Fruit fly (Drosophila melanogaster) whole organism, adult: ENCODE results near the gene CG12481.

ENCODE experiments used
- CG11617 ChIP-seq: fragments of 200-800 bp; sonication (Bioruptor generic); optimal IDR thresholded peaks from 2 replicates; lab custom pipeline; 2017; ENCODE audit warnings: mild to moderate bottlenecking, missing biosample characterization, missing genetic modification reagents, missing genetic modification characterization
- CG12768 ChIP-seq: fragments of 200-800 bp; sonication (Bioruptor generic); optimal IDR thresholded peaks from 2 replicates; lab custom pipeline; 2017; ENCODE audit warnings: missing biosample characterization, missing genetic modification characterization, mild to moderate bottlenecking, moderate library complexity, missing genetic modification reagents
- CG14711 ChIP-seq: fragments of 200-800 bp; sonication (Bioruptor generic); optimal IDR thresholded peaks from 2 replicates; lab custom pipeline; 2018; ENCODE audit warnings: missing biosample characterization, mild to moderate bottlenecking, missing genetic modification characterization, moderate library complexity
- CG33017 ChIP-seq: fragments of 200-800 bp; sonication (Bioruptor generic); optimal IDR thresholded peaks from 2 replicates; lab custom pipeline; 2018; ENCODE audit warnings: missing biosample characterization, mild to moderate bottlenecking, missing genetic modification characterization, moderate library complexity
- CG5204 ChIP-seq: fragments of 200-800 bp; sonication (Bioruptor generic); optimal IDR thresholded peaks from 2 replicates; lab custom pipeline; 2016; ENCODE audit warnings: missing biosample characterization, missing genetic modification characterization
- CG7101 ChIP-seq: fragments of 200-800 bp; sonication (Bioruptor generic); optimal IDR thresholded peaks from 2 replicates; lab custom pipeline; 2018; ENCODE audit warnings: missing biosample characterization, mild to moderate bottlenecking, missing genetic modification characterization, moderate library complexity
- Clk ChIP-seq: fragments of 200-800 bp; sonication (Bioruptor generic); optimal IDR thresholded peaks from 2 replicates; lab custom pipeline; 2017; ENCODE audit warnings: missing biosample characterization, missing genetic modification characterization
- Crg-1 ChIP-seq: fragments of 200-800 bp; sonication (Bioruptor generic); optimal IDR thresholded peaks from 2 replicates; lab custom pipeline; 2016; ENCODE audit warnings: missing biosample characterization, missing genetic modification characterization
- Hr96 ChIP-seq: fragments of 200-800 bp; sonication (Bioruptor generic); optimal IDR thresholded peaks from 2 replicates; lab custom pipeline; 2016; ENCODE audit warnings: missing biosample characterization, missing genetic modification characterization
- cic ChIP-seq: fragments of 200-800 bp; sonication (Bioruptor generic); optimal IDR thresholded peaks from 2 replicates; lab custom pipeline; 2017; ENCODE audit warnings: missing biosample characterization, mild to moderate bottlenecking, missing genetic modification characterization, moderate library complexity
- kay ChIP-seq: fragments of 200-800 bp; sonication (Bioruptor generic); peaks from one replicate; lab custom pipeline; 2016; ENCODE audit warnings: missing biosample characterization, missing genetic modification characterization, borderline replicate concordance
- ovo ChIP-seq: fragments of 200-800 bp; sonication (Bioruptor generic); optimal IDR thresholded peaks from 2 replicates; lab custom pipeline; 2016; ENCODE audit warnings: missing biosample characterization, missing genetic modification characterization
- pad ChIP-seq: fragments of 200-800 bp; sonication (Bioruptor generic); optimal IDR thresholded peaks from 3 replicates; lab custom pipeline; 2017; ENCODE audit warnings: missing biosample characterization, missing genetic modification characterization, mild to moderate bottlenecking, moderate library complexity, missing genetic modification reagents
- toe ChIP-seq: fragments of 200-800 bp; sonication (Bioruptor generic); optimal IDR thresholded peaks from 2 replicates; lab custom pipeline; 2016; ENCODE audit warnings: missing biosample characterization, missing genetic modification characterization

dm6 chrX:14176623-14177022 lies 10.4 kb upstream of the CG12481 start, which contains the start of gene CG11581:
- TF ChIP-seq pad (no peak), Hr96 (GFP tag; lab: Kevin White, UChicago) (no peak), CG12768 (GFP tag; lab: Kevin White, UChicago) (no peak), cic (no peak), Crg-1 (GFP tag; lab: Kevin White, UChicago) (no peak), CG5204 (GFP tag; lab: Kevin White, UChicago) (no peak), CG33017 (no peak), CG14711 (no peak), Clk (no peak), CG11617 (GFP tag; lab: Kevin White, UChicago) (no peak), kay (GFP tag; lab: Kevin White, UChicago) (no peak), ovo (no peak), CG7101 (tag; lab: Kevin White, UChicago) (no peak), toe (no peak)
